Worm (Caenorhabditis elegans): ENCODE data around the gene trx-1.

trx-1 gene

DNA sequence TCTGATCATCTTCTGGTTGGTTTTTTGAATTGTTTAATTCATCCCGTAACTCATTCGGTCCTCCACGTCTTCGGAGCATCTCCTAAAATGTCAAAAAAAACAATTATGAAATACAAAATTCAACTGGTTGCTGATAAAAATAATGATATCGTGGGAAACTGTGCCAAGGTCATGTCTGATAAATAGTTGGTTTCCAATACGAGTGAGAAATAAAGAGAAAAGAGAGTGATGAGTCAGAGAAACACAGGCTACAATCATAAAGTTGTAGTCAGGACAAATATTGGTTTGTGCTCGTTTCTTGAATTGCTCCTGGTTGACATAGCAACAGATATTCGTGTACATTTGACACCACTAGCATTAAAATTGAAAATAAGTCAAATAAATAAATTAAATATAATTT is 48.2 kb downstream of the trx-1 start, which contains the start of gene B0495.7:
B0495.7 (minus strand) TSS at position 82 of the 400 bp plus-strand sequence.
- TF ChIP-seq elt-2 (tag; optimal IDR thresholded peaks at IDR 0.05) (peak; percentile 69), jun-1 (tag; optimal IDR thresholded peaks at IDR 0.05) (no peak), ZK546.5 (tag; optimal IDR thresholded peaks at IDR 0.05) (no peak), eor-1 (tag; optimal IDR thresholded peaks at IDR 0.05) (no peak), pha-4 (tag; optimal IDR thresholded peaks at IDR 0.05) (peak; percentile 25), pqm-1 (tag; optimal IDR thresholded peaks at IDR 0.05) (peak; percentile 65)

- TF ChIP-seq nhr-23 (tag; optimal IDR thresholded peaks at IDR 0.05) (no peak), nfya-1 (tag; optimal IDR thresholded peaks at IDR 0.05; ENCODE audit: insufficient read depth) (no peak), lin-15B (tag; optimal IDR thresholded peaks at IDR 0.05) (no peak), unc-39 (tag; optimal IDR thresholded peaks at IDR 0.05) (no peak), nhr-76 (tag; optimal IDR thresholded peaks at IDR 0.05) (no peak), elt-3 (tag; optimal IDR thresholded peaks at IDR 0.05) (no peak)
Measured at ce11 chrII:7704387-7704786, 49.0 kb downstream of the trx-1 start.

All from whole organism, L3 larva.